Fruit fly (Drosophila melanogaster): ENCODE data around the gene mas.

Gene mas

DNA sequence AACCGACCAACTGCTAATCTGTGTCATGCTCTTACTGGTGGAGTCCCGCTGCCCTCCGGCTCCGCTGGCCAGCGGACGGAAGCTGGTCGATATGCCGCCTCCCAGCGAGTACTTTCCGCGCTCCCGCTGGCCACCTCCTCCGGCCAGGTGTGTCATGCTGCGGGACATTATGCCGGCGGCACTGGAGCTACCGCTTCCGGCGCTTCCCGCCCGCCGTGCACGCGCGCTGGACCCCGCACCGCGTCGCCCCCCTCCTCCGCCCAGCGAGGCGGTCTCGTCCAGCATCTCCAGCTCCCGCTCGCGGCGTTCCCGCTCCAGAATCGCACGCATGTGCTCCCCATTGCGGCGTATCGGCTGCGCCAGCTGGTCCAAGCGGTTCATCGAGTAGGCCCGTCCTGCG lies 38.7 kb downstream of the mas start:
- TF ChIP-seq CG17801 (GFP tag; optimal IDR thresholded peaks at IDR 0.05; ENCODE audit: partially characterized antibody), result no peak

DNA sequence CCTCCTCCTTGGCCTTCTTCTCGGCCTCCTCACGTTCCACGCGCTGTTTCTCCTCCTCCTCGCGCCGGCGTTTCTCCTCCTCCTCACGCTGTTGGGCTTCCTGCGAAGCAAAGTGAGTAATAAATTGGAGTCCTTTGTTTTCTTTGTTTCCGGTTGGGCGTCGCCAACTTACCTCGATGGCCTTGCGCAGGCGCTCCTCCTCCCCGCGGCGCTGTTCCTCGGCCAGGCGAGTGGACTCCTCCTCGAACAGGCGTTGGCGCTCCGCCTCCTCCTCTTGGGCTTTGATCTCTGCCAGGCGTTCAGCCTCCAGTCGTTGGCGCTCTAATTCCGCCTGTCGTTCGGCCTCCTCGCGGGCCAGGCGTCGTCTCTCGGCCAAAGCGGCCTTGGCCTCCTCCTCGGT lies 41.6 kb downstream of the mas start:
- TF ChIP-seq CG17801 (GFP tag; optimal IDR thresholded peaks at IDR 0.05; ENCODE audit: partially characterized antibody), result no peak

DNA sequence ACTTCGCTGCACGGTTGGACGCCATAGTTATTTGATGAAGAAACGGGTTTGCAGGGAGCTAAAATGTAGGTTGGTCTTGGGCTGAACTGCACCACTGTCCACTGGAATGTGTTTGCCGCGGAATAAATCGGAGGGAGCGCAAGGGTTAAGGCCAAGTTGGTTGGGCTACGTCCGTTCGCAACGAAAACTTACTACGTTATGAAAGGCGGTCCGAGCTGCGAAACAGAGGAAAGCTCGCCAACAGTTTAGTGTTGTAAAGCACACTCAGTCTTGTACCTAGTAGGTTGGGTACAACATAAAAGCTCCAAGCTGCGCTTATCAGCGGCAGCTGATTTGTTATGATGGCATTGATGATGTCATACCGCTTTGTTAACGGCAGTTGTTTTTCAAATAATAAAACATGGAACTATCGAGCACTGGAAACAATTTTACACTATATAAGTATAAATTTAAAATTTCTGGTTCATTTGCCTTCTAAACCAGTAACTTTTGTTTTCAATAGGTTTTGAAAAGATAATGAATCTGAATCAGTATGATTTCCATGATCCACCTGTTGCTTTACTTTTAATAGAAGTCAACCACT lies 45.0 kb downstream of the mas start, which contains the start of gene Chd64:
Gene Chd64 (minus strand): TSS at position 204 of the 583 bp plus-strand sequence.
- peak; percentile 82 for TF ChIP-seq CG17801 (GFP tag; optimal IDR thresholded peaks at IDR 0.05; ENCODE audit: partially characterized antibody)

DNA sequence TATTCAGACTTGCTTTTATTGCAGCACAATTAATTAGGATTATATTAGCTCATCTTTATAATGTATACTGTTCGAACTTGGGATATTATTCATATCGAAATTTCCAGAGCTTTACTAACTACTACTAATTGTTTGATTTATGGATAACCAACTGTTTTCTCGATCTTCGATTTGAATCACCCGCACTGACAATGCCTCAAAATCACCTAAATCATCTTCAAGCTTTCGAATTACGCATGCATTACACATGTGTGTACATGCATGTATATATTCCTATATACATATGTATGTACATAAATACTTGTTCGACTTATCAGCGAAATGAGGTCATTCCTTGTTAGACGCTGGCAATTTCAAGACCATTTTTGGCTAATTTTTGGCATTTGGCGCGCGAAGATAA lies 45.7 kb downstream of the mas start:
- no peak for TF ChIP-seq CG17801 (GFP tag; optimal IDR thresholded peaks at IDR 0.05; ENCODE audit: partially characterized antibody)

- TF ChIP-seq CG17801 (GFP tag; optimal IDR thresholded peaks at IDR 0.05; ENCODE audit: partially characterized antibody), result no peak
These were observed 46.6 kb downstream of the mas start for dm6 chr3L:4120358-4121349.

dm6 chr3L:4119636-4120357 lies 47.5 kb downstream of the mas start:
- TF ChIP-seq CG17801 (GFP tag; optimal IDR thresholded peaks at IDR 0.05; ENCODE audit: partially characterized antibody), result no peak

DNA sequence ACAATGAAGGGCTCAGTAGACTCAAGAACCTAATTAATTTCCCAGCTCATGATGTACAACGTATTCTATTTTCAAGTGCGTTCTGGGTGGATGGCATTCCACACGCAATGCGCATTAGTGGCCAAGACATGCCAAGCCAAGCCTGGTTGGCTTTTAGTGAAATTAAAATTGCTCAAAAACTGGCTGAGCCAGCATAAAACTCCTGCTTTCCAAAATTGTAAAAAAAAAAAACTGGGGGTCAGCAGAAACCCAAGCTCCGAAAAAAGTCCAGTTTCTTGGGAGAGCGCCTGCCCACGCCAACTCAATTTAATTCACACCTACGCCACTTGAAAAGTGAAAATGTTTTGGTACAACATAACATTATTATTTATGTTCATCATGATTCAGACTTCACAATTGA lies 48.9 kb downstream of the mas start:
- no peak for TF ChIP-seq CG17801 (GFP tag; optimal IDR thresholded peaks at IDR 0.05; ENCODE audit: partially characterized antibody)

dm6 chr3L:4117493-4117892 lies 49.8 kb downstream of the mas start:
- TF ChIP-seq CG17801 (GFP tag; optimal IDR thresholded peaks at IDR 0.05; ENCODE audit: partially characterized antibody), result no peak

dm6 chr3L:4116490-4117367 lies 50.5 kb downstream of the mas start:
- peak; percentile 45 for TF ChIP-seq CG17801 (GFP tag; optimal IDR thresholded peaks at IDR 0.05; ENCODE audit: partially characterized antibody)

- TF ChIP-seq CG17801 (GFP tag; optimal IDR thresholded peaks at IDR 0.05; ENCODE audit: partially characterized antibody), result no peak
These were observed 51.6 kb downstream of the mas start for dm6 chr3L:4115701-4116100.

dm6 chr3L:4115107-4115506 lies 52.2 kb downstream of the mas start:
- TF ChIP-seq CG17801 (GFP tag; optimal IDR thresholded peaks at IDR 0.05; ENCODE audit: partially characterized antibody), result no peak

DNA sequence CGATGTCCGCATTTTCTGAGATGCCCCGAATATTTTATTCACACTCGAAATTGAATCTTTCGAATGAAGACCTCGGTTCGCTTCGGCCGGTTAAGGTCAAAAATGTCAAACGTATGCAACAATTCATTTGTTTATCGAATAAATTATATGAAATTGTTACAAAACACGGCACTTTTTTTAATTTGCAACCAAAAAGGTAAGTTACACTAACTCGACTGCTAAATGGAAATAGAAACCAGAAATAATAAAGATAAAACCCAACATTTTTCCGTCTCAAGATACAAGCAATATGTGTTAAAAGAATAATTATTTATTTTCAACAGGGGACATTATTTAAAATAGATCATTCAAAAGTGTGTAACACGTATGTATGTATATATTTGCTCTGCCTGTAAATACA lies 53.3 kb downstream of the mas start:
- TF ChIP-seq CG17801 (GFP tag; optimal IDR thresholded peaks at IDR 0.05; ENCODE audit: partially characterized antibody), result no peak

All from ovary, adult (tissue).